Fruit fly (Drosophila melanogaster): Measurements from ENCODE around the gene RhoGEF3.
A peak's percentile ranks its signal among the peaks of the same experiment; 100 is the strongest.

The RhoGEF3 gene

dm6 chr3L:246644-247199 lies 30.5 kb upstream of the RhoGEF3 start (continued):
- TF ChIP-seq CG11723 (GFP tag; optimal IDR thresholded peaks at IDR 0.05) (no peak), Max (GFP tag; optimal IDR thresholded peaks at IDR 0.05) (no peak), CG6765 (GFP tag; optimal IDR thresholded peaks at IDR 0.05) (no peak), CG7556 (GFP tag; optimal IDR thresholded peaks at IDR 0.05) (no peak), CG7372 (GFP tag; IDR thresholded peaks at IDR 0.05) (no peak), CrebB (tag; optimal IDR thresholded peaks at IDR 0.05) (no peak), Bdp1 (GFP tag; optimal IDR thresholded peaks at IDR 0.05) (peak; percentile 51), bowl (GFP tag; IDR thresholded peaks at IDR 0.05) (no peak), NK7.1 (GFP tag; optimal IDR thresholded peaks at IDR 0.05) (peak; percentile 43), dmrt99B (tag; optimal IDR thresholded peaks at IDR 0.05) (no peak), ro (GFP tag; IDR thresholded peaks at IDR 0.05) (no peak), CG34422 (GFP tag; IDR thresholded peaks at IDR 0.05) (0 out of 3 replicates have a peak, but pooled peaks have one; percentile 21), zen (tag; optimal IDR thresholded peaks at IDR 0.05) (peak; percentile 54), dan (GFP tag; IDR thresholded peaks at IDR 0.05) (no peak), CG33213 (GFP tag; optimal IDR thresholded peaks at IDR 0.05) (peak; percentile 89), ranshi (GFP tag; IDR thresholded peaks at IDR 0.05) (no peak), fd64A (GFP tag; optimal IDR thresholded peaks at IDR 0.05) (no peak), sima (GFP tag; optimal IDR thresholded peaks at IDR 0.05) (no peak), CG6254 (GFP tag; optimal IDR thresholded peaks at IDR 0.05) (no peak), luna (GFP tag; optimal IDR thresholded peaks at IDR 0.05) (no peak), Dip3 (GFP tag; optimal IDR thresholded peaks at IDR 0.05) (peak; percentile 34), Sox100B (GFP tag; optimal IDR thresholded peaks at IDR 0.05) (no peak), unpg (GFP tag; optimal IDR thresholded peaks at IDR 0.05) (no peak), odd (GFP tag; optimal IDR thresholded peaks at IDR 0.05) (no peak), Poxn (GFP tag; IDR thresholded peaks at IDR 0.05) (no peak), croc (GFP tag; conservative IDR thresholded peaks at IDR 0.05) (no peak), CG2120 (GFP tag; optimal IDR thresholded peaks at IDR 0.05) (peak; percentile 53), corto (GFP tag; optimal IDR thresholded peaks at IDR 0.05) (no peak), wek (GFP tag; optimal IDR thresholded peaks at IDR 0.05) (no peak), stwl (tag; optimal IDR thresholded peaks at IDR 0.05) (peak; percentile 82), CG10431 (GFP tag; optimal IDR thresholded peaks at IDR 0.05) (no peak), knrl (GFP tag; IDR thresholded peaks at IDR 0.05; ENCODE audit: partially characterized antibody) (peak; percentile 59; the same call in 2 of the 3 replicates), Ravus (GFP tag; IDR thresholded peaks at IDR 0.05) (no peak), CG11093 (GFP tag; IDR thresholded peaks at IDR 0.05) (no peak), CG15479 (GFP tag; optimal IDR thresholded peaks at IDR 0.05) (peak; percentile 76), Aef1 (GFP tag; IDR thresholded peaks at IDR 0.05) (peak; percentile 27; the same call in 1 of the 3 replicates), Dll (GFP tag; IDR thresholded peaks at IDR 0.05; ENCODE audit: partially characterized antibody) (peak; percentile 25; the same call in 2 of the 4 replicates), CG15011 (GFP tag; optimal IDR thresholded peaks at IDR 0.05) (no peak), Adf1 (GFP tag; IDR thresholded peaks at IDR 0.05) (peak; percentile 35; the same call in 1 of the 2 replicates), Hmx (GFP tag; optimal IDR thresholded peaks at IDR 0.05) (no peak), tna (GFP tag; IDR thresholded peaks at IDR 0.05; ENCODE audit: partially characterized antibody) (peak; percentile 71), CG9215 (GFP tag; IDR thresholded peaks at IDR 0.05) (no peak), CG32532 (GFP tag; IDR thresholded peaks at IDR 0.05) (peak; percentile 37), jing (GFP tag; optimal IDR thresholded peaks at IDR 0.05) (no peak), Atf-2 (GFP tag; optimal IDR thresholded peaks at IDR 0.05) (peak; percentile 50), Dek (tag; optimal IDR thresholded peaks at IDR 0.05) (no peak), Taf1 (GFP tag; IDR thresholded peaks at IDR 0.05) (no peak), Deaf1 (tag; optimal IDR thresholded peaks at IDR 0.05) (peak; percentile 100), lola (GFP tag; optimal IDR thresholded peaks at IDR 0.05) (no peak), Dbx (GFP tag; IDR thresholded peaks at IDR 0.05) (peak; percentile 77; the same call in 2 of the 3 replicates)

Data from whole organism, embryonic.